Fruit fly (Drosophila melanogaster) whole organism, prepupa: ENCODE data around the gene Or30a.

Experiments used
- CG10631 ChIP-seq: fragments of 200-800 bp; sonication (Bioruptor generic); optimal IDR thresholded peaks from 2 replicates; lab custom pipeline; 2016; ENCODE audit warnings: missing biosample characterization, missing genetic modification characterization
- CG10669 ChIP-seq: fragments of 200-800 bp; sonication (Bioruptor generic); optimal IDR thresholded peaks from 3 replicates; lab custom pipeline; 2018; ENCODE audit warnings: missing biosample characterization, mild to moderate bottlenecking, missing genetic modification characterization, moderate library complexity
- CG11762 ChIP-seq: fragments of 200-800 bp; sonication (Bioruptor generic); optimal IDR thresholded peaks from 3 replicates; lab custom pipeline; 2016; ENCODE audit warnings: missing biosample characterization, missing genetic modification characterization; ENCODE audit not compliant: insufficient read depth
- CG11902 ChIP-seq: fragments of 200-800 bp; sonication (Bioruptor generic); optimal IDR thresholded peaks from 3 replicates; lab custom pipeline; 2016; ENCODE audit warnings: missing biosample characterization, missing genetic modification characterization
- CG15336 ChIP-seq: fragments of 200-800 bp; sonication (Bioruptor generic); IDR thresholded peaks from 2 replicates; pipeline ENCODE4 v1.3.6; 2022; ENCODE audit warnings: missing biosample characterization, missing genetic modification characterization
- CG1621 ChIP-seq: fragments of 200-800 bp; sonication (Bioruptor generic); optimal IDR thresholded peaks from 3 replicates; lab custom pipeline; 2018; ENCODE audit warnings: missing biosample characterization, mild to moderate bottlenecking, missing genetic modification characterization
- CG16779 ChIP-seq: fragments of 200-800 bp; sonication (Bioruptor generic); optimal IDR thresholded peaks from 3 replicates; lab custom pipeline; 2017; ENCODE audit warnings: missing biosample characterization, mild to moderate bottlenecking, missing genetic modification characterization
- CG3032 ChIP-seq: fragments of 200-800 bp; optimal IDR thresholded peaks from 2 replicates; lab custom pipeline; 2019; ENCODE audit warnings: missing biosample characterization, mild to moderate bottlenecking, missing genetic modification characterization, moderate library complexity
- CG3919 ChIP-seq: fragments of 200-800 bp; sonication (Bioruptor generic); optimal IDR thresholded peaks from 3 replicates; lab custom pipeline; 2016; ENCODE audit warnings: missing biosample characterization, missing genetic modification characterization
- CG4318 ChIP-seq: fragments of 200-800 bp; sonication (Bioruptor generic); optimal IDR thresholded peaks from 3 replicates; lab custom pipeline; 2017; ENCODE audit warnings: missing biosample characterization, mild to moderate bottlenecking, missing genetic modification characterization
- CG6163 ChIP-seq: fragments of 200-800 bp; sonication (Bioruptor generic); IDR thresholded peaks from 3 replicates; pipeline ENCODE4 v1.3.6; 2022; ENCODE audit warnings: missing biosample characterization, missing genetic modification characterization
- CG6276 ChIP-seq: fragments of 200-800 bp; sonication (Bioruptor generic); optimal IDR thresholded peaks from 2 replicates; lab custom pipeline; 2017; ENCODE audit warnings: missing biosample characterization, mild to moderate bottlenecking, missing genetic modification characterization
- CG6792 ChIP-seq: fragments of 200-800 bp; sonication (Bioruptor generic); optimal IDR thresholded peaks from 3 replicates; lab custom pipeline; 2016; ENCODE audit warnings: missing biosample characterization, missing genetic modification characterization
- CG6808 ChIP-seq: fragments of 200-800 bp; sonication (Bioruptor generic); optimal IDR thresholded peaks from 3 replicates; lab custom pipeline; 2017; ENCODE audit warnings: missing biosample characterization, missing genetic modification characterization, mild to moderate bottlenecking, moderate library complexity, missing genetic modification reagents
- CG7368 ChIP-seq: fragments of 200-800 bp; sonication (Bioruptor generic); optimal IDR thresholded peaks from 3 replicates; lab custom pipeline; 2016; ENCODE audit warnings: missing biosample characterization, missing genetic modification characterization
- CG8119 ChIP-seq: fragments of 200-800 bp; sonication (Bioruptor generic); IDR thresholded peaks from 3 replicates; pipeline ENCODE4 v1.3.6; 2022; ENCODE audit warnings: missing biosample characterization, missing genetic modification characterization
- CG8319 ChIP-seq: fragments of 200-800 bp; sonication (Bioruptor generic); optimal IDR thresholded peaks from 3 replicates; lab custom pipeline; 2016; ENCODE audit warnings: missing biosample characterization, missing genetic modification characterization
- Eip75B ChIP-seq: fragments of 200-800 bp; sonication (Bioruptor generic); optimal IDR thresholded peaks from 3 replicates; lab custom pipeline; 2016; ENCODE audit warnings: missing biosample characterization, missing genetic modification characterization
- Eip78C ChIP-seq: fragments of 200-800 bp; sonication (Bioruptor generic); peaks from one replicate; lab custom pipeline; 2016; ENCODE audit warnings: missing biosample characterization, missing genetic modification characterization
- Eip93F ChIP-seq: fragments of 200-800 bp; sonication (Bioruptor generic); optimal IDR thresholded peaks from 2 replicates; lab custom pipeline; 2016; ENCODE audit warnings: missing biosample characterization, mild to moderate bottlenecking, missing genetic modification characterization
- Ets21C ChIP-seq: fragments of 200-800 bp; sonication (Bioruptor generic); optimal IDR thresholded peaks from 3 replicates; lab custom pipeline; 2016; ENCODE audit warnings: missing biosample characterization, missing genetic modification characterization
- Ets96B ChIP-seq: fragments of 200-800 bp; optimal IDR thresholded peaks from 2 replicates; lab custom pipeline; 2019; ENCODE audit warnings: missing biosample characterization, mild to moderate bottlenecking, missing genetic modification characterization, moderate library complexity
- Hr38 ChIP-seq: sonication (Bioruptor generic); optimal IDR thresholded peaks from 2 replicates; lab custom pipeline; 2016; ENCODE audit warnings: missing biosample characterization, missing genetic modification characterization
- Hr39 ChIP-seq: fragments of 200-800 bp; sonication (Bioruptor generic); optimal IDR thresholded peaks from 2 replicates; lab custom pipeline; 2016; ENCODE audit warnings: missing biosample characterization, missing genetic modification characterization
- Lpt ChIP-seq: fragments of 200-800 bp; sonication (Bioruptor generic); optimal IDR thresholded peaks from 3 replicates; lab custom pipeline; 2016; ENCODE audit warnings: missing biosample characterization, missing genetic modification characterization
- Met ChIP-seq: fragments of 200-800 bp; sonication (Bioruptor generic); optimal IDR thresholded peaks from 3 replicates; lab custom pipeline; 2016; ENCODE audit warnings: missing biosample characterization, missing genetic modification characterization
- OdsH ChIP-seq: fragments of 200-800 bp; sonication (Bioruptor generic); optimal IDR thresholded peaks from 3 replicates; lab custom pipeline; 2016; ENCODE audit warnings: missing biosample characterization, missing genetic modification characterization
- Smox ChIP-seq: fragments of 200-800 bp; sonication (Bioruptor generic); optimal IDR thresholded peaks from 3 replicates; lab custom pipeline; 2016; ENCODE audit warnings: missing biosample characterization, missing genetic modification characterization
- Sox14 ChIP-seq: fragments of 200-800 bp; sonication (Bioruptor generic); optimal IDR thresholded peaks from 3 replicates; lab custom pipeline; 2016; ENCODE audit warnings: missing biosample characterization, missing genetic modification characterization
- Sox15 ChIP-seq: fragments of 200-800 bp; sonication (Bioruptor generic); optimal IDR thresholded peaks from 3 replicates; lab custom pipeline; 2016; ENCODE audit warnings: missing biosample characterization, missing genetic modification characterization
- achi ChIP-seq: fragments of 200-800 bp; sonication (Bioruptor generic); optimal IDR thresholded peaks from 3 replicates; lab custom pipeline; 2016; ENCODE audit warnings: missing biosample characterization, missing genetic modification characterization
- cyc ChIP-seq: fragments of 200-800 bp; sonication (Bioruptor generic); optimal IDR thresholded peaks from 3 replicates; lab custom pipeline; 2016; ENCODE audit warnings: missing biosample characterization, missing genetic modification characterization
- eg ChIP-seq: fragments of 200-800 bp; sonication (Bioruptor generic); IDR thresholded peaks from 3 replicates; pipeline ENCODE4 v1.3.6; 2022; ENCODE audit warnings: missing biosample characterization, missing genetic modification characterization
- esn ChIP-seq: fragments of 200-800 bp; sonication (Bioruptor generic); optimal IDR thresholded peaks from 2 replicates; lab custom pipeline; 2016; ENCODE audit warnings: missing biosample characterization, mild to moderate bottlenecking, missing genetic modification characterization, moderate library complexity
- fd59A ChIP-seq: fragments of 200-800 bp; sonication (Bioruptor generic); optimal IDR thresholded peaks from 2 replicates; lab custom pipeline; 2017; ENCODE audit warnings: missing biosample characterization, mild to moderate bottlenecking, missing genetic modification characterization, missing genetic modification reagents
- fkh ChIP-seq: fragments of 200-800 bp; sonication (Bioruptor generic); optimal IDR thresholded peaks from 3 replicates; lab custom pipeline; 2017; ENCODE audit warnings: missing biosample characterization, mild to moderate bottlenecking, missing genetic modification characterization, moderate library complexity
- lz ChIP-seq: fragments of 200-800 bp; sonication (Bioruptor generic); optimal IDR thresholded peaks from 3 replicates; lab custom pipeline; 2016; ENCODE audit warnings: missing biosample characterization, missing genetic modification characterization
- pdm3 ChIP-seq: fragments of 200-800 bp; sonication (Bioruptor generic); optimal IDR thresholded peaks from 3 replicates; lab custom pipeline; 2016; ENCODE audit warnings: missing biosample characterization, missing genetic modification characterization
- spab ChIP-seq: fragments of 200-800 bp; sonication (Bioruptor generic); optimal IDR thresholded peaks from 2 replicates; lab custom pipeline; 2017; ENCODE audit warnings: missing biosample characterization, mild to moderate bottlenecking, missing genetic modification characterization, missing genetic modification reagents
- ss ChIP-seq, 2 experiments: fragments of 200-800 bp; sonication (Bioruptor generic); optimal IDR thresholded peaks; 2 replicates in 1 of 2; 3 replicates in 1 of 2; lab custom pipeline; 2017 to 2018; ENCODE audit warnings: mild to moderate bottlenecking in 2 of 2, missing biosample characterization in 2 of 2, missing genetic modification characterization in 2 of 2, moderate library complexity in 1 of 2
- svp ChIP-seq: fragments of 200-800 bp; sonication (Bioruptor generic); peaks from one replicate; lab custom pipeline; 2016; ENCODE audit warnings: missing biosample characterization, missing genetic modification characterization
- topi ChIP-seq: fragments of 200-800 bp; sonication (Bioruptor generic); optimal IDR thresholded peaks from 3 replicates; lab custom pipeline; 2016; ENCODE audit warnings: missing biosample characterization, missing genetic modification characterization
- vri ChIP-seq: fragments of 200-800 bp; sonication (Bioruptor generic); optimal IDR thresholded peaks from 3 replicates; lab custom pipeline; 2016; ENCODE audit warnings: missing biosample characterization, mild to moderate bottlenecking, missing genetic modification characterization

Gene Or30a

DNA sequence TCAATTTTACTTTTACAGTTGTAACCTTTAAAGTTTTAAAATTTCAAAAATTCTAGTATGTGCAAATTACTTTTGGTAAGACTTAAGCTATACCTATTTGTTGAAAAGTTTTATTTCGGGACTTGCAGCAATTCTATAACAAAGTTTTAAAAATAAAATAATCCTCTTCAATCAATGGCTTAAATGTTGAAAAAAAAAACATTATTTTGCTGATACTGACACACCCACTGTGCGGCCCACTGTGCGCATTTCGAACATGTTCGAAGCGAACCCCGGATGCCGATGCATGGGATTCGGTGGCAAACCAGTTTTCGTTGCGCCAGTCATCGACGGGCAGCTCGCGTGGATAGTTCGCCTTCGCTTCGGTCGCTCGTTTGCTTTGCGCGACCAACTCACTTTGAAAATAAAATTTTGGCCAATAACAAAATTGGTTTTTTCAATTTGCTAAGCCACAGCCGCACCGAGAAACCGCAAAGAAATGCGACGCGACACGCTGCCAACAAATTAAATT lies 13.9 kb downstream of the Or30a start, which contains the start of gene CG32982 (continued):
- TF ChIP-seq Sox14 (peak; percentile 85), CG10631 (GFP tag; lab: Kevin White, UChicago) (peak; percentile 82), CG6808 (GFP tag; lab: Kevin White, UChicago) (peak; percentile 87), pdm3 (peak; percentile 91), Hr38 (GFP tag; lab: Kevin White, UChicago) (no peak), Ets96B (tag; lab: Kevin White, UChicago) (peak; percentile 82), eg (GFP tag; lab: Robert Waterston, UW) (peak; percentile 90), vri (GFP tag; lab: Kevin White, UChicago) (peak; percentile 62), Eip78C (GFP tag; lab: Kevin White, UChicago) (peak; percentile 95), CG7368 (GFP tag; lab: Kevin White, UChicago) (peak; percentile 71), CG16779 (tag; lab: Kevin White, UChicago) (peak; percentile 87), Sox15 (GFP tag; lab: Kevin White, UChicago) (peak; percentile 69), Hr39 (GFP tag; lab: Kevin White, UChicago) (peak; percentile 90), CG1621 (tag; lab: Kevin White, UChicago) (peak; percentile 86), CG4318 (GFP tag; lab: Kevin White, UChicago) (peak; percentile 90), fd59A (peak; percentile 85), CG15336 (GFP tag; lab: Robert Waterston, UW) (peak; percentile 87), CG11902 (GFP tag; lab: Kevin White, UChicago) (peak; percentile 72), achi (GFP tag; lab: Kevin White, UChicago) (peak; percentile 89), OdsH (GFP tag; lab: Kevin White, UChicago) (peak; percentile 91), CG11762 (GFP tag; lab: Kevin White, UChicago) (peak; percentile 89), fkh (GFP tag; lab: Kevin White, UChicago) (peak; percentile 71), CG6276 (peak; percentile 85), Lpt (GFP tag; lab: Kevin White, UChicago) (peak; percentile 83), CG8319 (peak; percentile 83), spab (GFP tag; lab: Kevin White, UChicago) (peak; percentile 87), CG8119 (GFP tag; lab: Robert Waterston, UW) (peak; percentile 90)

dm6 chr2L:9127072-9127646 lies 15.5 kb downstream of the Or30a start:
- TF ChIP-seq Hr39 (GFP tag; lab: Kevin White, UChicago) (no peak), CG10631 (GFP tag; lab: Kevin White, UChicago) (peak; percentile 2), Met (GFP tag; lab: Kevin White, UChicago) (peak; percentile 29), Eip78C (GFP tag; lab: Kevin White, UChicago) (peak; percentile 36), Eip75B (GFP tag; lab: Kevin White, UChicago) (peak; percentile 50), CG3919 (GFP tag; lab: Kevin White, UChicago) (peak; percentile 25), lz (GFP tag; lab: Kevin White, UChicago) (peak; percentile 14), CG6276 (no peak), CG3032 (tag; lab: Kevin White, UChicago) (no peak), svp (GFP tag; lab: Kevin White, UChicago) (peak; percentile 52), CG6163 (GFP tag; lab: Robert Waterston, UW) (peak; percentile 49; the same call in 2 of the 3 replicates), eg (GFP tag; lab: Robert Waterston, UW) (0 out of 3 replicates have a peak, but pooled peaks have one; percentile 47)

DNA sequence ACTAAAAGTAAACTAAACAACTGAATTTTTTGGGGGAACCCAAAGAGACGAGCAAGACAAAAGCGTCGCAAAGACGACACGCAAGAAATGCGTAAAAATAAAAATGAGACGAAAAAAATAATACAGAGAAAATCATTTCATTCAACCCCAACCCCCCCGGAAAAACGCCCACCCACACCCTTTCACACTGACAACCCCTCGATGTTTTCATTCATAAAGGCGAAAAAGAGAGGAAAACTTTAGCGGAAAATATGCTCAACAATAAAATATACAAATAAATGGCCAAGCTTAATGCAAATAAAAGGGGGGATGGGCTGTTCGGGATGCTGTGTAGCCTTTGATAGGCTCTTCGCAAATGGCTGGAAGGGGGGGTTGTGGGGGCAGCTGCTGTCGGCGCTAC lies 19.3 kb downstream of the Or30a start:
- TF ChIP-seq Smox (GFP tag; lab: Kevin White, UChicago) (no peak), fkh (GFP tag; lab: Kevin White, UChicago) (peak; percentile 8)

dm6 chr2L:9133169-9133568 lies 21.6 kb downstream of the Or30a start:
- TF ChIP-seq ss (GFP tag; optimal IDR thresholded peaks at IDR 0.05; lab: Kevin White, UChicago) (peak; percentile 57 to 62), CG3032 (tag; lab: Kevin White, UChicago) (peak; percentile 73), CG16779 (tag; lab: Kevin White, UChicago) (peak; percentile 40), Sox14 (peak; percentile 12), CG4318 (GFP tag; lab: Kevin White, UChicago) (peak; percentile 40), svp (GFP tag; lab: Kevin White, UChicago) (peak; percentile 24), CG10669 (GFP tag; lab: Kevin White, UChicago) (peak; percentile 55), CG11902 (GFP tag; lab: Kevin White, UChicago) (no peak), Eip93F (GFP tag; lab: Kevin White, UChicago) (no peak), Lpt (GFP tag; lab: Kevin White, UChicago) (peak; percentile 22), esn (GFP tag; lab: Kevin White, UChicago) (peak; percentile 63), CG10631 (GFP tag; lab: Kevin White, UChicago) (peak; percentile 72), CG6792 (GFP tag; lab: Kevin White, UChicago) (peak; percentile 48), CG7368 (GFP tag; lab: Kevin White, UChicago) (peak; percentile 49), cyc (GFP tag; lab: Kevin White, UChicago) (peak; percentile 13), Ets21C (GFP tag; lab: Kevin White, UChicago) (no peak), eg (GFP tag; lab: Robert Waterston, UW) (peak; percentile 75), topi (peak; percentile 27), spab (GFP tag; lab: Kevin White, UChicago) (peak; percentile 60), Eip75B (GFP tag; lab: Kevin White, UChicago) (peak; percentile 18)
